Fruit fly (Drosophila melanogaster) whole organism, embryonic: ENCODE measurements around the gene CG16719.

Experiments used
- Blimp-1 ChIP-seq: fragments of 200-800 bp; sonication (Bioruptor generic); optimal IDR thresholded peaks from 3 replicates; lab custom pipeline; 2018; ENCODE audit warnings: missing biosample characterization, missing genetic modification characterization, mild to moderate bottlenecking, moderate library complexity, missing genetic modification reagents
- CG10543 ChIP-seq: fragments of 200-800 bp; sonication (Bioruptor generic); optimal IDR thresholded peaks from 3 replicates; lab custom pipeline; 2017; ENCODE audit warnings: missing biosample characterization, mild to moderate bottlenecking, missing genetic modification characterization, moderate library complexity
- CG13287 ChIP-seq: fragments of 200-800 bp; sonication (Bioruptor generic); IDR thresholded peaks from 2 replicates; pipeline ENCODE4 v1.3.6; 2022; ENCODE audit warnings: missing biosample characterization, missing genetic modification characterization; ENCODE audit not compliant: partially characterized antibody
- CG1529 ChIP-seq: fragments of 200-800 bp; sonication (Bioruptor generic); optimal IDR thresholded peaks from 3 replicates; lab custom pipeline; 2018; ENCODE audit warnings: missing biosample characterization, missing genetic modification characterization
- ab ChIP-seq: fragments of 200-800 bp; sonication (Bioruptor generic); optimal IDR thresholded peaks from 2 replicates; lab custom pipeline; 2016; ENCODE audit warnings: missing biosample characterization, missing genetic modification characterization
- repo ChIP-seq: fragments of 200-800 bp; sonication (Bioruptor generic); optimal IDR thresholded peaks from 2 replicates; lab custom pipeline; 2016; ENCODE audit warnings: missing biosample characterization, missing genetic modification characterization
- salm ChIP-seq: fragments of 200-800 bp; sonication (Bioruptor generic); optimal IDR thresholded peaks from 2 replicates; lab custom pipeline; 2018; ENCODE audit warnings: missing biosample characterization, mild to moderate bottlenecking, missing genetic modification characterization
- zfh1 ChIP-seq: fragments of 200-800 bp; sonication (Bioruptor generic); IDR thresholded peaks from 3 replicates; pipeline ENCODE4 v1.3.6; 2022; ENCODE audit warnings: missing biosample characterization, missing genetic modification characterization

DNA sequence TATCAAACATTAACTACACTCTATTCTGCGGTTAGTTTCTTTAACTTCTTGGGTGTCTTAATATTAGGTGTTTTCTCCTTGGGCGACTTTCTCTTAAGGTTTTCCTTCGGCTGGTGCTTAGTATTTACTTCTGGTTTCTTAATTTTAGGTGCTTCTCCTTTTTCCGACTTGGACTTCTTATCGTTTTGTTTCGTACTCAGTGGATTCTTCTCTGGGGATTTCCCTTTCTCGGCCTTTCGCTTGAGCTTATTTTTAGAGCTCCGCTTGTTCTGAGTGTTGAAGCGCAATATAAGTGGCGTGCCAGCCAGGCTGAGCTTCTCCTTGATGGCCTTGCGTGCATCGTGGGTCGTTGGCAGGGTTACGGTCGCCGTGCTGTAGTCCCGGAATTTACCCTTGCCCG, 32.9 kb downstream of the CG16719 start:
- TF ChIP-seq zfh1 (GFP tag; lab: Robert Waterston, UW) (no peak), CG10543 (GFP tag; lab: Kevin White, UChicago) (no peak), salm (tag; lab: Kevin White, UChicago) (no peak), CG1529 (GFP tag; lab: Kevin White, UChicago) (no peak), Blimp-1 (GFP tag; lab: Kevin White, UChicago) (no peak), ab (GFP tag; lab: Kevin White, UChicago) (no peak), repo (GFP tag; lab: Kevin White, UChicago) (no peak), CG13287 (GFP tag; lab: Robert Waterston, UW) (no peak)
